Worm (Caenorhabditis elegans): ENCODE data around the gene msp-51.

msp-51 gene

ce11 chrIV:5334518-5334917 is 39.4 kb upstream of the msp-51 start (continued):
- TF ChIP-seq unc-130 (GFP tag; optimal IDR thresholded peaks at IDR 0.05) (no peak), ces-1 (GFP tag; optimal IDR thresholded peaks at IDR 0.05) (no peak), ceh-62 (tag; optimal IDR thresholded peaks at IDR 0.05) (no peak)

ce11 chrIV:5333484-5333883 is 38.3 kb upstream of the msp-51 start:
- TF ChIP-seq mes-2 (tag; optimal IDR thresholded peaks at IDR 0.05; ENCODE audit: poor library complexity, severe bottlenecking), result no peak
- TF ChIP-seq nhr-111 (GFP tag; optimal IDR thresholded peaks at IDR 0.05), result no peak
- no peak for TF ChIP-seq nhr-76 (tag; optimal IDR thresholded peaks at IDR 0.05)
- TF ChIP-seq saeg-2 (GFP tag; IDR thresholded peaks at IDR 0.05), result no peak
- peak; percentile 45 for TF ChIP-seq hlh-30 (tag; optimal IDR thresholded peaks at IDR 0.05; ENCODE audit: insufficient read depth)
- no peak for TF ChIP-seq daf-16 (GFP tag; optimal IDR thresholded peaks at IDR 0.05)
- TF ChIP-seq daf-16 (tag; optimal IDR thresholded peaks at IDR 0.05), result no peak
- TF ChIP-seq mxl-3 (GFP tag; optimal IDR thresholded peaks at IDR 0.05), result no peak
- no peak for TF ChIP-seq lin-39 (tag; optimal IDR thresholded peaks at IDR 0.05)
- TF ChIP-seq ctbp-1 (GFP tag; IDR thresholded peaks at IDR 0.05), result no peak
- no peak for TF ChIP-seq F10B5.3 (tag; optimal IDR thresholded peaks at IDR 0.05)
- TF ChIP-seq mep-1 (tag; optimal IDR thresholded peaks at IDR 0.05), result no peak
- peak in 1 of 2 experiments; percentile 38 for TF ChIP-seq mdl-1 (tag; optimal IDR thresholded peaks at IDR 0.05)
- no peak for TF ChIP-seq rbr-2 (tag; optimal IDR thresholded peaks at IDR 0.05)
- TF ChIP-seq D1046.2 (GFP tag; IDR thresholded peaks at IDR 0.05), result no peak
- TF ChIP-seq set-16 (GFP tag; IDR thresholded peaks at IDR 0.05), result no peak
- no peak for TF ChIP-seq R02D3.7 (tag; optimal IDR thresholded peaks at IDR 0.05)
- peak; percentile 31; the same call in 1 of the 2 replicates for TF ChIP-seq ceh-20 (GFP tag; IDR thresholded peaks at IDR 0.05)
- TF ChIP-seq zip-11 (GFP tag; IDR thresholded peaks at IDR 0.05), result no peak
- no peak for TF ChIP-seq daf-8 (GFP tag; IDR thresholded peaks at IDR 0.05)
- TF ChIP-seq arid-1 (GFP tag; conservative IDR thresholded peaks at IDR 0.05), result no peak
- TF ChIP-seq zip-2 (tag; optimal IDR thresholded peaks at IDR 0.05), result no peak
- TF ChIP-seq mxl-2 (GFP tag; conservative IDR thresholded peaks at IDR 0.05), result no peak
- TF ChIP-seq jun-1 (tag; optimal IDR thresholded peaks at IDR 0.05), result no peak
- no peak for TF ChIP-seq snpc-4 (tag; optimal IDR thresholded peaks at IDR 0.05)
- TF ChIP-seq sdz-12 (GFP tag; optimal IDR thresholded peaks at IDR 0.05), result no peak
- peak; percentile 13 for TF ChIP-seq nhr-28 (tag; optimal IDR thresholded peaks at IDR 0.05)
- TF ChIP-seq attf-4 (tag; optimal IDR thresholded peaks at IDR 0.05), result no peak
- no peak for TF ChIP-seq cey-2 (tag; optimal IDR thresholded peaks at IDR 0.05; ENCODE audit: borderline replicate concordance, insufficient read depth)
- TF ChIP-seq nhr-6 (tag; optimal IDR thresholded peaks at IDR 0.05), result no peak
- TF ChIP-seq fkh-10 (GFP tag; optimal IDR thresholded peaks at IDR 0.05), result no peak
- TF ChIP-seq nhr-25 (tag; optimal IDR thresholded peaks at IDR 0.05; ENCODE audit: borderline replicate concordance, insufficient read depth), result no peak

- no peak for TF ChIP-seq mep-1 (tag; optimal IDR thresholded peaks at IDR 0.05)
- no peak for TF ChIP-seq daf-12 (tag; optimal IDR thresholded peaks at IDR 0.05)
- TF ChIP-seq Y48G9A.11 (GFP tag; IDR thresholded peaks at IDR 0.05), result no peak
- TF ChIP-seq ztf-11 (tag; optimal IDR thresholded peaks at IDR 0.05), result no peak
- no peak for TF ChIP-seq egl-43 (GFP tag; IDR thresholded peaks at IDR 0.05)
- TF ChIP-seq F44E2.7 (GFP tag; IDR thresholded peaks at IDR 0.05), result no peak
- TF ChIP-seq rbr-2 (tag; optimal IDR thresholded peaks at IDR 0.05), result no peak
- TF ChIP-seq ceh-82 (tag; optimal IDR thresholded peaks at IDR 0.05), result no peak
- no peak for TF ChIP-seq lir-3 (tag; optimal IDR thresholded peaks at IDR 0.05)
- no peak for TF ChIP-seq snpc-1.2 (GFP tag; IDR thresholded peaks at IDR 0.05)
- TF ChIP-seq lin-29 (GFP tag; IDR thresholded peaks at IDR 0.05), result no peak
- TF ChIP-seq mxl-3 (GFP tag; optimal IDR thresholded peaks at IDR 0.05), result no peak
- no peak for TF ChIP-seq spr-3 (GFP tag; optimal IDR thresholded peaks at IDR 0.05)
These were observed 37.0 kb upstream of the msp-51 start, which contains the start of gene Y4C6B.3 for ce11 chrIV:5332178-5332577. TSS of gene Y4C6B.3 (plus strand) at chrIV:5332478.
